Worm (Caenorhabditis elegans) whole organism, young adult: ENCODE data around the gene T05H10.1.

ENCODE experiments used
- C06A6.2 ChIP-seq: fragments of 200-800 bp; sonication (Bioruptor generic); conservative IDR thresholded peaks from 2 replicates; pipeline ENCODE4 v1.3.6; 2022; ENCODE audit warnings: missing genetic modification characterization, missing compliant biosample characterization
- F33H1.4 ChIP-seq: fragments of 200-800 bp; sonication (Bioruptor generic); IDR thresholded peaks from 2 replicates; pipeline ENCODE4 v1.3.6; 2022; ENCODE audit warnings: missing genetic modification reagents, missing genetic modification characterization, missing compliant biosample characterization
- F57C9.4 ChIP-seq: sonication (generic microtip); optimal IDR thresholded peaks from 2 replicates; lab custom pipeline; 2017; ENCODE audit warnings: mild to moderate bottlenecking, missing genetic modification characterization, missing compliant biosample characterization
- K11D2.4 ChIP-seq: fragments of 200-800 bp; sonication (Bioruptor generic); IDR thresholded peaks from 2 replicates; pipeline ENCODE4 v1.3.6; 2022; ENCODE audit warnings: missing genetic modification reagents, missing genetic modification characterization, missing compliant biosample characterization
- K12H6.12 ChIP-seq: fragments of 200-800 bp; sonication (Bioruptor generic); optimal IDR thresholded peaks from 2 replicates; lab custom pipeline; 2018; ENCODE audit warnings: mild to moderate bottlenecking, missing genetic modification characterization, missing compliant biosample characterization
- T26A5.8 ChIP-seq: sonication (generic microtip); optimal IDR thresholded peaks from 2 replicates; lab custom pipeline; 2016; ENCODE audit warnings: missing genetic modification characterization, missing compliant biosample characterization
- Y53G8AR.9 ChIP-seq: fragments of 200-800 bp; sonication (Bioruptor generic); conservative IDR thresholded peaks from 2 replicates; pipeline ENCODE4 v1.3.6; 2022; ENCODE audit warnings: missing genetic modification reagents, missing genetic modification characterization, missing compliant biosample characterization
- Y67H2A.10 ChIP-seq: fragments of 200-800 bp; sonication (Bioruptor generic); conservative IDR thresholded peaks from 2 replicates; pipeline ENCODE4 v1.3.6; 2022; ENCODE audit warnings: missing genetic modification reagents, missing genetic modification characterization, missing compliant biosample characterization
- akir-1 ChIP-seq: fragments of 200-800 bp; sonication (Bioruptor generic); optimal IDR thresholded peaks from 2 replicates; lab custom pipeline; 2018; ENCODE audit warnings: mild to moderate bottlenecking, missing genetic modification characterization, moderate library complexity, missing compliant biosample characterization
- ama-1 ChIP-seq, 3 experiments: fragments of 150-350 bp in 1 of 3; sonication (generic microtip) in 2 of 3; optimal IDR thresholded peaks; 2 replicates each; lab custom pipeline; 2014 to 2018; ENCODE audit warnings: missing biosample characterization in 2 of 3, missing genetic modification characterization in 2 of 3, missing genetic modification reagents in 2 of 3
- aptf-3 ChIP-seq: fragments of 200-800 bp; sonication (Bioruptor generic); IDR thresholded peaks from 2 replicates; pipeline ENCODE4 v1.3.6; 2022; ENCODE audit warnings: missing genetic modification characterization, missing compliant biosample characterization
- atf-7 ChIP-seq: sonication (generic microtip); optimal IDR thresholded peaks from 2 replicates; lab custom pipeline; 2017; ENCODE audit warnings: mild to moderate bottlenecking, missing genetic modification characterization, missing compliant biosample characterization
- cebp-1 ChIP-seq, 2 experiments: fragments of 200-800 bp in 1 of 2; sonication (Bioruptor generic) in 1 of 2; sonication (generic microtip) in 1 of 2; IDR thresholded peaks in 1 of 2; optimal IDR thresholded peaks in 1 of 2; 2 replicates each; pipeline versions ENCODE4 v1.3.6 to Lab custom; 2017 to 2022; ENCODE audit warnings: missing compliant biosample characterization in 2 of 2, missing genetic modification characterization in 2 of 2, mild to moderate bottlenecking in 1 of 2, missing genetic modification reagents in 1 of 2, moderate library complexity in 1 of 2
- ceh-58 ChIP-seq: fragments of 200-800 bp; sonication (Bioruptor generic); IDR thresholded peaks from 2 replicates; pipeline ENCODE4 v1.3.6; 2022; ENCODE audit warnings: missing genetic modification characterization, missing compliant biosample characterization
- chd-7 ChIP-seq: sonication (generic microtip); optimal IDR thresholded peaks from 2 replicates; lab custom pipeline; 2016; ENCODE audit warnings: mild to moderate bottlenecking, missing genetic modification characterization, moderate library complexity, missing compliant biosample characterization
- dpl-1 ChIP-seq: fragments of 150-350 bp; optimal IDR thresholded peaks from 2 replicates; lab custom pipeline; 2014; ENCODE audit warnings: missing biosample characterization, missing genetic modification reagents, missing genetic modification characterization
- egl-18 ChIP-seq: fragments of 200-800 bp; sonication (Bioruptor generic); IDR thresholded peaks from 2 replicates; pipeline ENCODE4 v1.3.6; 2022; ENCODE audit warnings: missing genetic modification reagents, missing genetic modification characterization, missing compliant biosample characterization
- egl-44 ChIP-seq: fragments of 200-800 bp; sonication (Bioruptor generic); IDR thresholded peaks from 2 replicates; pipeline ENCODE4 v1.3.6; 2022; ENCODE audit warnings: missing genetic modification reagents, missing genetic modification characterization, missing compliant biosample characterization
- hlh-12 ChIP-seq: sonication (generic microtip); optimal IDR thresholded peaks from 2 replicates; lab custom pipeline; 2016; ENCODE audit warnings: missing genetic modification characterization, missing compliant biosample characterization
- mxl-1 ChIP-seq: sonication (generic microtip); optimal IDR thresholded peaks from 2 replicates; lab custom pipeline; 2016; ENCODE audit warnings: missing genetic modification characterization, missing compliant biosample characterization
- nfya-2 ChIP-seq: fragments of 200-800 bp; sonication (Bioruptor generic); IDR thresholded peaks from 2 replicates; pipeline ENCODE4 v1.3.6; 2022; ENCODE audit warnings: missing genetic modification reagents, missing genetic modification characterization, missing compliant biosample characterization
- nfyb-1 ChIP-seq: fragments of 200-800 bp; sonication (Bioruptor generic); IDR thresholded peaks from 2 replicates; pipeline ENCODE4 v1.3.6; 2022; ENCODE audit warnings: missing genetic modification reagents, missing genetic modification characterization, missing compliant biosample characterization
- nhr-179 ChIP-seq: sonication (generic microtip); optimal IDR thresholded peaks from 2 replicates; lab custom pipeline; 2016; ENCODE audit warnings: mild to moderate bottlenecking, missing genetic modification characterization, missing compliant biosample characterization
- nhr-80 ChIP-seq: sonication (generic microtip); optimal IDR thresholded peaks from 2 replicates; lab custom pipeline; 2016; ENCODE audit warnings: missing genetic modification characterization, missing compliant biosample characterization
- snpc-3.4 ChIP-seq: sonication (generic microtip); optimal IDR thresholded peaks from 2 replicates; lab custom pipeline; 2017; ENCODE audit warnings: missing genetic modification characterization, mild to moderate bottlenecking, missing compliant biosample characterization, antibody characterized with exemption, moderate library complexity, missing genotype, missing genetic modification reagents
- snpc-4 ChIP-seq, 5 experiments: fragments of 150-350 bp in 1 of 5; sonication (generic microtip) in 4 of 5; optimal IDR thresholded peaks; 2 replicates each; lab custom pipeline; 2014 to 2018; ENCODE audit warnings: missing genetic modification characterization in 5 of 5, missing biosample characterization in 3 of 5, antibody characterized with exemption in 2 of 5, mild to moderate bottlenecking in 2 of 5, missing compliant biosample characterization in 2 of 5, missing genotype in 2 of 5, moderate library complexity in 2 of 5, missing genetic modification reagents in 1 of 5
- zfh-2 ChIP-seq: fragments of 200-800 bp; sonication (Bioruptor generic); conservative IDR thresholded peaks from 2 replicates; pipeline ENCODE4 v1.3.6; 2022; ENCODE audit warnings: missing genetic modification reagents, missing genetic modification characterization, missing compliant biosample characterization
- ztf-28 ChIP-seq: fragments of 200-800 bp; sonication (Bioruptor generic); IDR thresholded peaks from 2 replicates; pipeline ENCODE4 v1.3.6; 2022; ENCODE audit warnings: missing genetic modification reagents, missing genetic modification characterization, missing compliant biosample characterization
- ztf-3 ChIP-seq: fragments of 200-800 bp; sonication (Bioruptor generic); optimal IDR thresholded peaks from 2 replicates; lab custom pipeline; 2018; ENCODE audit warnings: mild to moderate bottlenecking, missing genetic modification characterization, missing compliant biosample characterization
- ztf-6 ChIP-seq: fragments of 200-800 bp; sonication (Bioruptor generic); IDR thresholded peaks from 2 replicates; pipeline ENCODE4 v1.3.6; 2022; ENCODE audit warnings: missing genetic modification reagents, missing genetic modification characterization, missing compliant biosample characterization

The T05H10.1 gene

DNA sequence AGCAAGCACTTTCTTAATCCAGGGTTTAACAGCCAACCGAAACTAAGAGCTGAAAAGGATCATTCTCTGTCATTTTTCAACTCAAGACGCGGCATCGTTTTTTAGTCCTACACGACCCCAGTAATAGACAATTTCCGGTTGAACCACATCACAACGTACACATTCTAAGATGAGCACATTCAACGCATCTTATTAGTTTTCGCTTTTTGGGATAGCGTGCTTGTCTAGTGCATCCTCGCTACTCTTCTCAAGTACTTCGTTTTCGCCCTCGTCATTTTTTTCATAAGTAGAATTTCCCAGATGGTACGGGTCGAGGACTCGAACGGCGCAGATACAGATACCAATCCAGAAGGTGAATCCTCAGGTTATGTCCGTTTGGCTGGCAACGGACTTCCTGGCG, at the start of gene T05H10.1:
Gene T05H10.1, plus strand, starts transcription at position 301 of the 400 bp plus-strand sequence.
- TF ChIP-seq zfh-2 (GFP tag; lab: Robert Waterston, UW) (0 out of 2 replicates have a peak, but pooled peaks have one; percentile 32), nfyb-1 (GFP tag; lab: Robert Waterston, UW) (no peak)

DNA sequence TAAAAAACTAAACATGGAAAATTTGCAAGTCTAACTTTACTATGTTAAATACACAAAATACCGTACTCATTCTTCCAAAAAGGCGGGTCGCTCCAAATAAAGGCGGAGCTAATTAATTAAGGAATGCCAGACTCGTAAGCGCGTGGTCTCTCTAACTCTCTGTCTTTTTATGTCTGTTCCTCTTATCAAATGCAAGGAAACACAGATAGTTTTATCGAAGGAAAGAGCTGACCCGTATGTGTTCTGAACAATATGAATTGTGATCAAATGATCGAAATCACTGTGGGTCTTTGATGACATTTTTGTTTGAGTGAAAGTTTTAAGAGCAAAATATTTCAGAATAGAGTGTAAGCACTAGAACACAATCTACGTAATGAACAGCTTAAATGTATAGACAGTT, 41.0 kb upstream of the T05H10.1 start:
- no peak for TF ChIP-seq atf-7 (tag; lab: Kevin White, UChicago)
- no peak for TF ChIP-seq mxl-1
- no peak for TF ChIP-seq ama-1 (optimal IDR thresholded peaks at IDR 0.05; lab: Kevin White, UChicago)
- no peak for TF ChIP-seq ama-1 (GFP tag; optimal IDR thresholded peaks at IDR 0.05; lab: Kevin White, UChicago)
- peak; percentile 89 for TF ChIP-seq nhr-80 (tag; lab: Kevin White, UChicago)
- TF ChIP-seq Y67H2A.10, result no peak

DNA sequence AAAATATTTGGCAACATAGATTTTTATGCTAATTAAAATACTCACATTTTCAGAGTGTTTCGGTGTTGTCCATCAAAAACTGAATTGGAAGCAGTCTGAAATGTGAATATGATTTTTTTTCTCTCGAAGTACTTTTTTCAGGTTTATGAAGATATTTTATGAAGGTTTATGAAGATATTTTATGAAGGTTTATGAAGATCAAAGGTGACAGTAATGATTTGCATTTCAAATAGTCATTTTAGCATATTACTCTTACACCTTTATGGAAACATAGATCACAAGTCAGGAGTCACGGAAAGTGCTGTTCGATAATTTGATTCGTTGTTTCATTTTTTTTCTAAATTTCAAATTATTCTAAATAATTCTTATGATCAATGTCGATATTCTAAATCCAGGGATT, 38.2 kb upstream of the T05H10.1 start, which contains the start of gene pgp-11:
Gene pgp-11, minus strand, starts transcription at position 101 of the 400 bp plus-strand sequence.
- TF ChIP-seq F57C9.4 (tag; lab: Kevin White, UChicago), result no peak
- no peak for TF ChIP-seq snpc-3.4 (tag; lab: Kevin White, UChicago)
- no peak for TF ChIP-seq akir-1
- TF ChIP-seq Y53G8AR.9, result no peak
- no peak for TF ChIP-seq hlh-12
- TF ChIP-seq ztf-6 (GFP tag; lab: Robert Waterston, UW), result no peak
- TF ChIP-seq ztf-3 (GFP tag; lab: Kevin White, UChicago), result no peak

DNA sequence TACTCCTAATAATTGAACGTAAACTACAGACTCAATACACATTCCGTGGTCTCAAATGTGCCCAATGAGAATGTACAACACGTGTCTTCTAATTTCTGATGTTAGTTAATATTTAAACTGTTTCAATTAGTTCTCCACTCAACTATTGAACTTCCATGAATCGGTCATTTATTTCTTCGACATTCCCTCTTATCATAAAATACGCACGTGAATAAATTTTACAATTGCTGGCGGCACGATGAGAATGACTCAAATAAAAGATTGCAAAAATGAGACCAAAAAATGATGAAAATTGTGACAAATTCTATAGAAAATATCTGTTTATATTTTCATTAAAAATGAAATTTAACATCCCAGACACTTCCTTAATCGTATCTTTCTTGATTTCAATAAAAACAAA, 37.6 kb upstream of the T05H10.1 start:
- TF ChIP-seq nhr-179 (no peak), nhr-80 (tag; lab: Kevin White, UChicago) (peak; percentile 10)

DNA sequence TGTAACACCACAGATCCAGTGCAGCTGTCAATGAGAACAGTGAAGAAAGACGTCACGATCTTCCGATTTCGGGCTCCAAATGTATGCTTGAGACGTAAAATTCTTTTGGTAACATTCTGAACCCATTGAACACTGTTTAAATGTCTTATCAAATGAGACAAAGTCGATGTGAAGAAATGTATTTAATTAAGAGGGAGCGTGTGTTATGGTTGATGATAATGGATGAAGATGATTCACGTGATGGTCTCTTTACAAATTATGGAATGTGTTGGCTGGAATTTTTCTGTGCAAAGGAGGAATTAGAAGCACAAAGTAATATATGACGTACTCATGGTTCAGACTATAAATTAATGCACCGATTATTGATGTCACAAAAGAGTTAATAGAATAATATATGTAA, 35.4 kb upstream of the T05H10.1 start:
- TF ChIP-seq K12H6.12 (tag; lab: Kevin White, UChicago), result no peak
- no peak for TF ChIP-seq egl-44
- TF ChIP-seq nfya-2, result no peak
- TF ChIP-seq egl-18 (GFP tag; lab: Robert Waterston, UW), result no peak
- TF ChIP-seq chd-7 (tag; lab: Kevin White, UChicago), result no peak
- TF ChIP-seq aptf-3 (GFP tag; lab: Robert Waterston, UW), result no peak
- no peak for TF ChIP-seq snpc-4 (GFP tag; optimal IDR thresholded peaks at IDR 0.05; lab: Kevin White, UChicago)
- no peak for TF ChIP-seq snpc-4 (tag; optimal IDR thresholded peaks at IDR 0.05; lab: Kevin White, UChicago)
- no peak for TF ChIP-seq cebp-1 (GFP tag; IDR thresholded peaks at IDR 0.05; lab: Robert Waterston, UW)
- TF ChIP-seq cebp-1 (tag; optimal IDR thresholded peaks at IDR 0.05; lab: Kevin White, UChicago), result no peak
- TF ChIP-seq C06A6.2 (GFP tag; lab: Robert Waterston, UW), result no peak
- TF ChIP-seq F33H1.4 (GFP tag; lab: Robert Waterston, UW), result no peak
- TF ChIP-seq dpl-1, result no peak
- no peak for TF ChIP-seq T26A5.8
- no peak for TF ChIP-seq K11D2.4 (GFP tag; lab: Robert Waterston, UW)
- no peak for TF ChIP-seq ceh-58 (GFP tag; lab: Robert Waterston, UW)
- no peak for TF ChIP-seq ztf-28 (GFP tag; lab: Robert Waterston, UW)
- no peak for TF ChIP-seq Y53G8AR.9

DNA sequence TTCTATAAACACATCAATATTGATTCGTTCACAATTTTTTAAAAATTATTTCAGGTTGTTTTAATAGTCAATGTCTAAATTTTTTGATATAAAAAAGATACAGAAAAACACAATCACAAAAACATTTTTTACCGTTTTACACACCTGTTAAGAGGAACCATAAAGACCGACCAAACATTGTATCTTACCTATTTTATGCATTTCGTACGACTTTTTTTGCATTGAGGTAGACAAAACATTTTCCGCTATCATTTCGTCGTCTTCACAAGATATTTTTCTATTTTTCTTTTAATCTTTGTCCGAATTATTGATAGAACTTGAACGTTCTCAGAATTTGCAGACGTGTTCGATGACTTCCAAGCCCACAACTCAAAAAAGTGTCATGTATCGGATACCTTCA, 34.1 kb upstream of the T05H10.1 start, which contains the start of gene glna-2:
Gene glna-2, plus strand, starts transcription at position 301 of the 400 bp plus-strand sequence.
- TF ChIP-seq egl-44, result no peak
